Fruit fly (Drosophila melanogaster) whole organism, prepupa: ENCODE data around the gene L2HGDH.

Experiments used
- Hr39 ChIP-seq: fragments of 200-800 bp; sonication (Bioruptor generic); optimal IDR thresholded peaks from 2 replicates; lab custom pipeline; 2016; ENCODE audit warnings: missing biosample characterization, missing genetic modification characterization
- fkh ChIP-seq: fragments of 200-800 bp; sonication (Bioruptor generic); optimal IDR thresholded peaks from 3 replicates; lab custom pipeline; 2017; ENCODE audit warnings: missing biosample characterization, mild to moderate bottlenecking, missing genetic modification characterization, moderate library complexity

DNA sequence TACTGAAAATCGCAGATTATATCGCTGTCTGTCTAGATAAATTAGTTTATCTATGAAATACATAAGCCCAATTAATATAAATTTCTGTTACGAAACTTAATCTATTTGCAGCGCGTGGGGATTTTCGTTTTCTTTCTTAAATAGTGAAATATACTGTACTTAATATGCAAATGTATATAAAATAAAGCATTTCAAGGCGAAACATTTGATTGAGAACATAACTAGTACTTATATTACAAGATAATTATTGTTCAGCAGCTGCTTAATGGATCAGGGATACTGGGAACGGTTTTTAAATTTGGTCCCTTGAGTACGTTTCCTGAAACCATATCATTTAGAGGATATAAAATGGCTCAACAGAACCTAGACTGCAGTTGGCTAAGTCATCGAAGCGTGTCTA, 17.9 kb upstream of the L2HGDH start, which contains the start of gene CG46465:
- TF ChIP-seq Hr39 (no peak), fkh (GFP tag; lab: Kevin White, UChicago) (no peak)
